Worm (Caenorhabditis elegans) whole organism, L3 larva: ENCODE measurements around the gene Y94H6A.5.

Experiments
- R02D3.7 ChIP-seq: fragments of 150-350 bp; optimal IDR thresholded peaks from 2 replicates; lab custom pipeline; 2014; ENCODE audit warnings: missing biosample characterization, missing genetic modification characterization
- ZK546.5 ChIP-seq: sonication (generic microtip); optimal IDR thresholded peaks from 2 replicates; lab custom pipeline; 2017; ENCODE audit warnings: missing biosample characterization, missing genetic modification characterization
- aly-2 ChIP-seq: fragments of 150-350 bp; optimal IDR thresholded peaks from 2 replicates; lab custom pipeline; 2014; ENCODE audit warnings: missing biosample characterization, missing genetic modification characterization
- ama-1 ChIP-seq: fragments of 150-350 bp; optimal IDR thresholded peaks from 2 replicates; lab custom pipeline; 2018
- ceh-16 ChIP-seq: sonication (generic microtip); optimal IDR thresholded peaks from 2 replicates; lab custom pipeline; 2017; ENCODE audit warnings: missing biosample characterization, missing genetic modification characterization
- ceh-28 ChIP-seq: fragments of 150-350 bp; optimal IDR thresholded peaks from 2 replicates; lab custom pipeline; 2014; ENCODE audit warnings: missing biosample characterization, missing genetic modification reagents, missing genetic modification characterization
- ceh-82 ChIP-seq: fragments of 150-350 bp; optimal IDR thresholded peaks from 2 replicates; lab custom pipeline; 2014; ENCODE audit warnings: missing biosample characterization, missing genetic modification characterization
- ceh-9 ChIP-seq: sonication (generic microtip); optimal IDR thresholded peaks from 2 replicates; lab custom pipeline; 2018; ENCODE audit warnings: missing biosample characterization, missing genetic modification characterization
- daf-12 ChIP-seq: fragments of 150-350 bp; optimal IDR thresholded peaks from 2 replicates; lab custom pipeline; 2014; ENCODE audit warnings: missing biosample characterization, missing genetic modification reagents, missing genetic modification characterization
- egl-5 ChIP-seq: fragments of 150-350 bp; optimal IDR thresholded peaks from 2 replicates; lab custom pipeline; 2017; ENCODE audit warnings: missing biosample characterization, missing genetic modification reagents, missing genetic modification characterization, inconsistent platforms
- elt-1 ChIP-seq: fragments of 150-350 bp; optimal IDR thresholded peaks from 2 replicates; lab custom pipeline; 2014; ENCODE audit warnings: missing biosample characterization, missing genetic modification characterization
- elt-2 ChIP-seq: sonication (generic microtip); optimal IDR thresholded peaks from 2 replicates; lab custom pipeline; 2016; ENCODE audit warnings: missing genetic modification reagents, mild to moderate bottlenecking, missing genetic modification characterization, missing compliant biosample characterization
- fkh-10 ChIP-seq: sonication (generic microtip); optimal IDR thresholded peaks from 2 replicates; lab custom pipeline; 2017; ENCODE audit warnings: missing biosample characterization, missing genetic modification reagents, missing genetic modification characterization
- fkh-2 ChIP-seq: fragments of 150-350 bp; optimal IDR thresholded peaks from 2 replicates; lab custom pipeline; 2014; ENCODE audit warnings: missing biosample characterization, missing genetic modification reagents, missing genetic modification characterization
- fos-1 ChIP-seq: fragments of 150-350 bp; optimal IDR thresholded peaks from 2 replicates; lab custom pipeline; 2014; ENCODE audit warnings: missing biosample characterization, missing genetic modification characterization
- hmg-11 ChIP-seq: sonication (generic microtip); optimal IDR thresholded peaks from 2 replicates; lab custom pipeline; 2016; ENCODE audit warnings: missing genetic modification characterization, missing compliant biosample characterization
- jun-1 ChIP-seq: fragments of 150-350 bp; optimal IDR thresholded peaks from 2 replicates; lab custom pipeline; 2014; ENCODE audit warnings: missing biosample characterization, missing genetic modification reagents, missing genetic modification characterization
- lin-15B ChIP-seq: fragments of 150-350 bp; optimal IDR thresholded peaks from 2 replicates; lab custom pipeline; 2014; ENCODE audit warnings: missing biosample characterization, missing genetic modification characterization
- lin-39 ChIP-seq: fragments of 150-350 bp; optimal IDR thresholded peaks from 2 replicates; lab custom pipeline; 2018; ENCODE audit warnings: missing biosample characterization, missing genetic modification reagents, missing genetic modification characterization
- lsy-12 ChIP-seq: sonication (generic microtip); optimal IDR thresholded peaks from 2 replicates; lab custom pipeline; 2016; ENCODE audit warnings: mild to moderate bottlenecking, missing genetic modification characterization, missing compliant biosample characterization
- mdl-1 ChIP-seq: fragments of 150-350 bp; optimal IDR thresholded peaks from 2 replicates; lab custom pipeline; 2014; ENCODE audit warnings: missing biosample characterization, missing genetic modification characterization
- nfya-1 ChIP-seq: sonication (generic microtip); optimal IDR thresholded peaks from 2 replicates; lab custom pipeline; 2017; ENCODE audit warnings: missing genetic modification characterization, mild to moderate bottlenecking, missing compliant biosample characterization, antibody characterized with exemption, moderate library complexity; ENCODE audit not compliant: insufficient read depth
- nhr-12 ChIP-seq: fragments of 150-350 bp; optimal IDR thresholded peaks from 2 replicates; lab custom pipeline; 2014; ENCODE audit warnings: missing biosample characterization, missing genetic modification characterization
- nhr-23 ChIP-seq: fragments of 150-350 bp; optimal IDR thresholded peaks from 2 replicates; lab custom pipeline; 2014; ENCODE audit warnings: missing biosample characterization, missing genetic modification reagents, missing genetic modification characterization
- nhr-237 ChIP-seq: fragments of 150-350 bp; optimal IDR thresholded peaks from 2 replicates; lab custom pipeline; 2014; ENCODE audit warnings: missing biosample characterization, missing genetic modification characterization
- nhr-25 ChIP-seq: sonication (generic microtip); optimal IDR thresholded peaks from 2 replicates; lab custom pipeline; 2017; ENCODE audit warnings: missing biosample characterization, missing genetic modification characterization
- nhr-28 ChIP-seq: fragments of 150-350 bp; optimal IDR thresholded peaks from 2 replicates; lab custom pipeline; 2014; ENCODE audit warnings: missing biosample characterization, missing genetic modification characterization
- nhr-43 ChIP-seq: sonication (generic microtip); optimal IDR thresholded peaks from 2 replicates; lab custom pipeline; 2016; ENCODE audit warnings: mild to moderate bottlenecking, missing genetic modification characterization, missing compliant biosample characterization; ENCODE audit not compliant: poor library complexity, severe bottlenecking
- nhr-67 ChIP-seq: fragments of 150-350 bp; optimal IDR thresholded peaks from 2 replicates; lab custom pipeline; 2014; ENCODE audit warnings: missing biosample characterization, missing genetic modification characterization
- nhr-76 ChIP-seq: fragments of 150-350 bp; sonication (generic microtip); optimal IDR thresholded peaks from 5 replicates; lab custom pipeline; 2014; ENCODE audit warnings: missing biosample characterization, missing genetic modification characterization
- nhr-77 ChIP-seq: fragments of 150-350 bp; optimal IDR thresholded peaks from 2 replicates; lab custom pipeline; 2014; ENCODE audit warnings: missing biosample characterization, missing genetic modification characterization
- pha-4 ChIP-seq: fragments of 150-350 bp; optimal IDR thresholded peaks from 2 replicates; lab custom pipeline; 2014; ENCODE audit warnings: missing biosample characterization, missing genetic modification reagents, missing genetic modification characterization
- pqm-1 ChIP-seq: fragments of 150-350 bp; optimal IDR thresholded peaks from 2 replicates; lab custom pipeline; 2017; ENCODE audit warnings: missing biosample characterization, missing genetic modification characterization, inconsistent platforms
- sea-2 ChIP-seq: fragments of 150-350 bp; sonication (generic microtip); optimal IDR thresholded peaks from 4 replicates; lab custom pipeline; 2014; ENCODE audit warnings: missing biosample characterization, missing genetic modification reagents, missing genetic modification characterization
- skn-1 ChIP-seq: fragments of 150-350 bp; optimal IDR thresholded peaks from 2 replicates; lab custom pipeline; 2014; ENCODE audit warnings: missing biosample characterization, missing genetic modification characterization
- snpc-4 ChIP-seq: fragments of 150-350 bp; optimal IDR thresholded peaks from 2 replicates; lab custom pipeline; 2014; ENCODE audit warnings: missing biosample characterization, missing genetic modification characterization
- tbx-2 ChIP-seq: sonication (generic microtip); optimal IDR thresholded peaks from 2 replicates; lab custom pipeline; 2016; ENCODE audit warnings: mild to moderate bottlenecking, missing genetic modification characterization, missing compliant biosample characterization
- unc-39 ChIP-seq: sonication (generic microtip); optimal IDR thresholded peaks from 4 replicates; lab custom pipeline; 2017; ENCODE audit warnings: missing biosample characterization, missing genetic modification characterization
- unc-62 ChIP-seq: fragments of 150-350 bp; sonication (generic microtip); optimal IDR thresholded peaks from 4 replicates; lab custom pipeline; 2014; ENCODE audit warnings: missing biosample characterization, missing genetic modification reagents, missing genetic modification characterization
- zag-1 ChIP-seq: fragments of 150-350 bp; optimal IDR thresholded peaks from 2 replicates; lab custom pipeline; 2014; ENCODE audit warnings: missing biosample characterization, missing genetic modification characterization
- ztf-11 ChIP-seq: fragments of 150-350 bp; optimal IDR thresholded peaks from 2 replicates; lab custom pipeline; 2014; ENCODE audit warnings: missing biosample characterization, missing genetic modification characterization
- ztf-4 ChIP-seq: fragments of 150-350 bp; optimal IDR thresholded peaks from 2 replicates; lab custom pipeline; 2014; ENCODE audit warnings: missing biosample characterization, missing genetic modification characterization

Gene Y94H6A.5

ce11 chrIV:2642054-2642453 lies 61.7 kb downstream of the Y94H6A.5 start:
- no peak for TF ChIP-seq ZK546.5 (tag; lab: Kevin White, UChicago)
- TF ChIP-seq skn-1 (tag; lab: Kevin White, UChicago): peak; percentile 20
- no peak for TF ChIP-seq elt-2 (tag; lab: Kevin White, UChicago)
- peak; percentile 1 for TF ChIP-seq lin-15B (tag; lab: Kevin White, UChicago)
- TF ChIP-seq hmg-11 (tag; lab: Kevin White, UChicago): no peak
- TF ChIP-seq, all 47 proteins: peak for 2

ce11 chrIV:2640950-2641349 lies 62.8 kb downstream of the Y94H6A.5 start, which contains the start of the genes mdf-2 and nduv-3:
Gene mdf-2 (minus strand): TSS chrIV:2641125.
Gene nduv-3 (plus strand): TSS chrIV:2641310.
- TF ChIP-seq nhr-43 (tag; lab: Kevin White, UChicago): peak; percentile 24
- peak; percentile 28 for TF ChIP-seq skn-1 (tag; lab: Kevin White, UChicago)
- peak; percentile 33 for TF ChIP-seq R02D3.7 (tag; lab: Kevin White, UChicago)
- peak; percentile 76 for TF ChIP-seq pha-4 (tag; lab: Kevin White, UChicago)
- TF ChIP-seq ceh-28 (tag; lab: Kevin White, UChicago): peak; percentile 94
- peak; percentile 81 for TF ChIP-seq egl-5 (tag; lab: Kevin White, UChicago)
- TF ChIP-seq nhr-77 (tag; lab: Kevin White, UChicago): no peak
- peak; percentile 83 for TF ChIP-seq nfya-1
- TF ChIP-seq nhr-25 (tag; lab: Kevin White, UChicago): peak; percentile 73
- TF ChIP-seq nhr-23: peak; percentile 82
- no peak for TF ChIP-seq unc-39 (tag; lab: Kevin White, UChicago)
- peak; percentile 1 for TF ChIP-seq ceh-82 (tag; lab: Kevin White, UChicago)
- TF ChIP-seq sea-2 (GFP tag; lab: Kevin White, UChicago): no peak
- no peak for TF ChIP-seq ama-1 (lab: Kevin White, UChicago)
- peak; percentile 7 for TF ChIP-seq elt-2 (tag; lab: Kevin White, UChicago)
- peak; percentile 40 for TF ChIP-seq lin-39
- peak; percentile 90 for TF ChIP-seq lin-15B (tag; lab: Kevin White, UChicago)
- no peak for TF ChIP-seq elt-1 (tag; lab: Kevin White, UChicago)
- TF ChIP-seq jun-1 (tag; lab: Kevin White, UChicago): peak; percentile 38
- TF ChIP-seq pqm-1 (tag; lab: Kevin White, UChicago): peak; percentile 4
- peak; percentile 31 for TF ChIP-seq hmg-11 (tag; lab: Kevin White, UChicago)
- TF ChIP-seq aly-2 (tag; lab: Kevin White, UChicago): no peak
- peak; percentile 62 for TF ChIP-seq snpc-4 (tag; lab: Kevin White, UChicago)
- TF ChIP-seq nhr-12 (tag; lab: Kevin White, UChicago): no peak
- TF ChIP-seq, all 47 proteins: peak for 17

ce11 chrIV:2639666-2640273 lies 64.0 kb downstream of the Y94H6A.5 start:
- no peak for TF ChIP-seq snpc-4 (tag; lab: Kevin White, UChicago)
- TF ChIP-seq lsy-12: peak; percentile 19
- no peak for TF ChIP-seq nhr-237 (tag; lab: Kevin White, UChicago)
- no peak for TF ChIP-seq egl-5 (tag; lab: Kevin White, UChicago)
- no peak for TF ChIP-seq ama-1 (lab: Kevin White, UChicago)
- TF ChIP-seq zag-1 (tag; lab: Kevin White, UChicago): no peak
- no peak for TF ChIP-seq nhr-12 (tag; lab: Kevin White, UChicago)
- TF ChIP-seq ceh-28 (tag; lab: Kevin White, UChicago): peak; percentile 95
- no peak for TF ChIP-seq ZK546.5 (tag; lab: Kevin White, UChicago)
- TF ChIP-seq ztf-4 (tag; lab: Kevin White, UChicago): no peak
- TF ChIP-seq nfya-1: peak; percentile 16
- TF ChIP-seq unc-62 (GFP tag; lab: Kevin White, UChicago): no peak
- TF ChIP-seq daf-12 (tag; lab: Kevin White, UChicago): no peak
- no peak for TF ChIP-seq lin-39
- peak; percentile 28 for TF ChIP-seq ceh-82 (tag; lab: Kevin White, UChicago)
- TF ChIP-seq nhr-28: no peak
- no peak for TF ChIP-seq elt-2 (tag; lab: Kevin White, UChicago)
- TF ChIP-seq fos-1: no peak
- no peak for TF ChIP-seq ztf-11 (tag; lab: Kevin White, UChicago)
- TF ChIP-seq nhr-43 (tag; lab: Kevin White, UChicago): peak; percentile 4
- TF ChIP-seq fkh-2 (tag; lab: Kevin White, UChicago): no peak
- TF ChIP-seq nhr-76 (tag; lab: Kevin White, UChicago): no peak
- peak; percentile 13 for TF ChIP-seq hmg-11 (tag; lab: Kevin White, UChicago)
- TF ChIP-seq sea-2 (GFP tag; lab: Kevin White, UChicago): no peak
- TF ChIP-seq fkh-10 (GFP tag; lab: Kevin White, UChicago): no peak
- TF ChIP-seq tbx-2 (tag; lab: Kevin White, UChicago): no peak
- TF ChIP-seq lin-15B (tag; lab: Kevin White, UChicago): peak; percentile 21
- TF ChIP-seq nhr-67 (tag; lab: Kevin White, UChicago): no peak
- no peak for TF ChIP-seq ceh-9 (tag; lab: Kevin White, UChicago)
- no peak for TF ChIP-seq nhr-77 (tag; lab: Kevin White, UChicago)
- peak; percentile 14 for TF ChIP-seq pha-4 (tag; lab: Kevin White, UChicago)
- TF ChIP-seq pqm-1 (tag; lab: Kevin White, UChicago): no peak
- TF ChIP-seq mdl-1 (tag; lab: Kevin White, UChicago): no peak
- no peak for TF ChIP-seq R02D3.7 (tag; lab: Kevin White, UChicago)
- TF ChIP-seq ceh-16 (tag; lab: Kevin White, UChicago): no peak
